Fruit fly (Drosophila melanogaster) whole organism, wandering third instar larva: ENCODE data around the gene CG43630.

Experiments
- Myc ChIP-seq: fragments of >200 bp; optimal IDR thresholded peaks from 2 replicates; lab custom pipeline; 2017
- foxo ChIP-seq, 2 experiments: fragments of 200-800 bp; sonication (Bioruptor generic); optimal IDR thresholded peaks; 2 replicates in 1 of 2; 3 replicates in 1 of 2; lab custom pipeline; 2016 to 2017; ENCODE audit warnings: missing biosample characterization in 2 of 2, missing genetic modification characterization in 2 of 2
- fru ChIP-seq: fragments of 200-800 bp; sonication (Bioruptor generic); optimal IDR thresholded peaks from 3 replicates; lab custom pipeline; 2016; ENCODE audit warnings: missing biosample characterization, mild to moderate bottlenecking, missing genetic modification characterization
- lola ChIP-seq: fragments of >200 bp; optimal IDR thresholded peaks from 2 replicates; lab custom pipeline; 2017; ENCODE audit warnings: missing biosample characterization, missing genetic modification characterization
- woc ChIP-seq: sonication (Bioruptor generic); optimal IDR thresholded peaks from 2 replicates; lab custom pipeline; 2016; ENCODE audit warnings: missing biosample characterization, mild to moderate bottlenecking, missing genetic modification characterization

dm6 chr3R:12678850-12679249 is 2.8 kb upstream of the CG43630 start, which contains the start of gene mbo:
- TF ChIP-seq fru (GFP tag; lab: Kevin White, UChicago) (no peak), foxo (GFP tag; optimal IDR thresholded peaks at IDR 0.05; lab: Kevin White, UChicago) (no peak), woc (GFP tag; lab: Kevin White, UChicago) (no peak), Myc (lab: Kevin White, UChicago) (no peak), lola (no peak)
